Fruit fly (Drosophila melanogaster) whole organism, embryonic: ENCODE results near the gene CG12643.

Experiments used
- Bdp1 ChIP-seq: fragments of 200-800 bp; sonication (Bioruptor generic); optimal IDR thresholded peaks from 3 replicates; lab custom pipeline; 2016; ENCODE audit warnings: missing biosample characterization, missing genetic modification characterization
- CG1024 ChIP-seq: fragments of 200-800 bp; sonication (Bioruptor generic); IDR thresholded peaks from 2 replicates; pipeline ENCODE4 v1.3.6; 2022; ENCODE audit warnings: missing biosample characterization, missing genetic modification characterization
- CG10654 ChIP-seq: fragments of 200-800 bp; sonication (Bioruptor generic); optimal IDR thresholded peaks from 2 replicates; lab custom pipeline; 2016; ENCODE audit warnings: missing biosample characterization, missing genetic modification characterization
- CG11723 ChIP-seq: fragments of 200-800 bp; sonication (Bioruptor generic); optimal IDR thresholded peaks from 2 replicates; lab custom pipeline; 2017; ENCODE audit warnings: missing biosample characterization, mild to moderate bottlenecking, missing genetic modification characterization
- CG12744 ChIP-seq: fragments of 200-800 bp; sonication (Bioruptor generic); optimal IDR thresholded peaks from 2 replicates; lab custom pipeline; 2016; ENCODE audit warnings: missing biosample characterization, missing genetic modification characterization
- CG12769 ChIP-seq: fragments of 200-800 bp; sonication (Bioruptor generic); optimal IDR thresholded peaks from 2 replicates; lab custom pipeline; 2019; ENCODE audit warnings: missing biosample characterization, mild to moderate bottlenecking, missing genetic modification characterization, moderate library complexity
- CG13894 ChIP-seq: fragments of 200-800 bp; sonication (Bioruptor generic); optimal IDR thresholded peaks from 3 replicates; lab custom pipeline; 2018; ENCODE audit warnings: missing biosample characterization, mild to moderate bottlenecking, missing genetic modification characterization, moderate library complexity
- CG14860 ChIP-seq: fragments of 200-800 bp; sonication (Bioruptor generic); IDR thresholded peaks from 3 replicates; pipeline ENCODE4 v1.3.6; 2022; ENCODE audit warnings: missing biosample characterization, missing genetic modification characterization; ENCODE audit not compliant: partially characterized antibody
- CG18476 ChIP-seq: fragments of 200-800 bp; sonication (Bioruptor generic); optimal IDR thresholded peaks from 2 replicates; lab custom pipeline; 2016; ENCODE audit warnings: missing biosample characterization, mild to moderate bottlenecking, missing genetic modification characterization
- CG30403 ChIP-seq: fragments of 200-800 bp; sonication (Bioruptor generic); optimal IDR thresholded peaks from 3 replicates; lab custom pipeline; 2016; ENCODE audit warnings: missing biosample characterization, missing genetic modification characterization
- CG3163 ChIP-seq: fragments of 200-800 bp; sonication (Bioruptor generic); optimal IDR thresholded peaks from 3 replicates; lab custom pipeline; 2016; ENCODE audit warnings: missing biosample characterization, missing genetic modification characterization
- CG4282 ChIP-seq: fragments of 200-800 bp; sonication (Bioruptor generic); optimal IDR thresholded peaks from 2 replicates; lab custom pipeline; 2016; ENCODE audit warnings: missing biosample characterization, missing genetic modification characterization
- CG4404 ChIP-seq: fragments of 200-800 bp; sonication (Bioruptor generic); IDR thresholded peaks from 2 replicates; pipeline ENCODE4 v1.3.6; 2022; ENCODE audit warnings: missing biosample characterization, missing genetic modification characterization
- CG4707 ChIP-seq: fragments of 200-800 bp; sonication (Bioruptor generic); optimal IDR thresholded peaks from 2 replicates; lab custom pipeline; 2018; ENCODE audit warnings: missing biosample characterization, mild to moderate bottlenecking, missing genetic modification characterization, moderate library complexity
- CG8359 ChIP-seq: fragments of 200-800 bp; sonication (Bioruptor generic); optimal IDR thresholded peaks from 2 replicates; lab custom pipeline; 2017; ENCODE audit warnings: missing biosample characterization, mild to moderate bottlenecking, missing genetic modification characterization, borderline replicate concordance
- CG9932 ChIP-seq: fragments of 200-800 bp; sonication (Bioruptor generic); IDR thresholded peaks from 2 replicates; pipeline ENCODE4 v1.3.6; 2022; ENCODE audit warnings: missing biosample characterization, missing genetic modification characterization
- CrebB ChIP-seq: fragments of 200-800 bp; sonication (Bioruptor generic); optimal IDR thresholded peaks from 3 replicates; lab custom pipeline; 2018; ENCODE audit warnings: missing biosample characterization, mild to moderate bottlenecking, missing genetic modification characterization
- Ets97D ChIP-seq: fragments of 200-800 bp; sonication (Bioruptor generic); optimal IDR thresholded peaks from 3 replicates; lab custom pipeline; 2016; ENCODE audit warnings: missing biosample characterization, missing genetic modification characterization
- Hr3 ChIP-seq: fragments of 200-800 bp; sonication (Bioruptor generic); optimal IDR thresholded peaks from 3 replicates; lab custom pipeline; 2016; ENCODE audit warnings: missing biosample characterization, missing genetic modification characterization
- Hr78 ChIP-seq, 2 experiments: fragments of 200-800 bp in 1 of 2; fragments of >200 bp in 1 of 2; sonication (Bioruptor generic) in 1 of 2; optimal IDR thresholded peaks; 2 replicates each; lab custom pipeline; 2017 to 2019; ENCODE audit warnings: missing biosample characterization in 2 of 2, missing genetic modification characterization in 2 of 2, mild to moderate bottlenecking in 1 of 2, moderate library complexity in 1 of 2
- MBD-R2 ChIP-seq: fragments of 200-800 bp; sonication (Bioruptor generic); IDR thresholded peaks from 2 replicates; pipeline ENCODE4 v1.3.6; 2022; ENCODE audit warnings: missing biosample characterization, missing genetic modification characterization
- MESR4 ChIP-seq: fragments of 200-800 bp; sonication (Bioruptor generic); optimal IDR thresholded peaks from 2 replicates; lab custom pipeline; 2018; ENCODE audit warnings: missing biosample characterization, mild to moderate bottlenecking, missing genetic modification characterization, moderate library complexity
- MTF-1 ChIP-seq: fragments of 200-800 bp; sonication (Bioruptor generic); optimal IDR thresholded peaks from 2 replicates; lab custom pipeline; 2018; ENCODE audit warnings: missing biosample characterization, mild to moderate bottlenecking, missing genetic modification characterization, borderline replicate concordance
- NK7.1 ChIP-seq: fragments of 200-800 bp; sonication (Bioruptor generic); optimal IDR thresholded peaks from 3 replicates; lab custom pipeline; 2016; ENCODE audit warnings: missing biosample characterization, missing genetic modification characterization
- Nf-YC ChIP-seq: fragments of 200-800 bp; optimal IDR thresholded peaks from 3 replicates; lab custom pipeline; 2019; ENCODE audit warnings: missing biosample characterization, mild to moderate bottlenecking, missing genetic modification characterization, moderate library complexity
- Optix ChIP-seq: fragments of 200-800 bp; sonication (Bioruptor generic); IDR thresholded peaks from 3 replicates; pipeline ENCODE4 v1.3.6; 2022; ENCODE audit warnings: missing biosample characterization, missing genetic modification characterization
- Scr ChIP-seq: fragments of 200-800 bp; sonication (Bioruptor generic); IDR thresholded peaks from 2 replicates; pipeline ENCODE4 v1.3.6; 2022; ENCODE audit warnings: missing biosample characterization, missing genetic modification characterization; ENCODE audit not compliant: partially characterized antibody
- Sox102F ChIP-seq: fragments of 200-800 bp; sonication (Bioruptor generic); optimal IDR thresholded peaks from 2 replicates; lab custom pipeline; 2018; ENCODE audit warnings: missing biosample characterization, mild to moderate bottlenecking, missing genetic modification characterization, moderate library complexity
- Taf1 ChIP-seq: fragments of 200-800 bp; sonication (Bioruptor generic); IDR thresholded peaks from 2 replicates; pipeline ENCODE4 v1.3.6; 2022; ENCODE audit warnings: missing biosample characterization, missing genetic modification characterization
- Tbp ChIP-seq: fragments of >200 bp; optimal IDR thresholded peaks from 2 replicates; lab custom pipeline; 2018; ENCODE audit warnings: missing biosample characterization, missing genetic modification characterization
- Usf ChIP-seq: fragments of 200-800 bp; sonication (Bioruptor generic); optimal IDR thresholded peaks from 2 replicates; lab custom pipeline; 2017; ENCODE audit warnings: missing genotype, missing biosample characterization, missing genetic modification characterization
- ab ChIP-seq: fragments of 200-800 bp; sonication (Bioruptor generic); optimal IDR thresholded peaks from 2 replicates; lab custom pipeline; 2016; ENCODE audit warnings: missing biosample characterization, missing genetic modification characterization
- al ChIP-seq: fragments of 200-800 bp; sonication (Bioruptor generic); IDR thresholded peaks from 2 replicates; pipeline ENCODE4 v1.3.6; 2022; ENCODE audit warnings: missing biosample characterization, missing genetic modification characterization
- cg ChIP-seq: fragments of 200-800 bp; sonication (Bioruptor generic); optimal IDR thresholded peaks from 3 replicates; lab custom pipeline; 2019; ENCODE audit warnings: missing biosample characterization, mild to moderate bottlenecking, missing genetic modification characterization, moderate library complexity
- chinmo ChIP-seq: fragments of 200-800 bp; sonication (Bioruptor generic); IDR thresholded peaks from 4 replicates; pipeline ENCODE4 v1.3.6; 2022; ENCODE audit warnings: missing biosample characterization, missing genetic modification characterization; ENCODE audit not compliant: partially characterized antibody
- crp ChIP-seq, 2 experiments: fragments of 200-800 bp; sonication (Bioruptor generic); optimal IDR thresholded peaks; 2 replicates in 1 of 2; 3 replicates in 1 of 2; lab custom pipeline; 2017; ENCODE audit warnings: missing biosample characterization in 2 of 2, missing genetic modification characterization in 2 of 2, mild to moderate bottlenecking in 1 of 2, moderate library complexity in 1 of 2
- dm ChIP-seq: fragments of 200-800 bp; sonication (Bioruptor generic); optimal IDR thresholded peaks from 3 replicates; lab custom pipeline; 2016; ENCODE audit warnings: missing biosample characterization, missing genetic modification characterization
- ems ChIP-seq: fragments of 200-800 bp; sonication (Bioruptor generic); optimal IDR thresholded peaks from 3 replicates; lab custom pipeline; 2016; ENCODE audit warnings: missing biosample characterization, missing genetic modification characterization
- eyg ChIP-seq: fragments of 200-800 bp; sonication (Bioruptor generic); optimal IDR thresholded peaks from 3 replicates; lab custom pipeline; 2016; ENCODE audit warnings: missing biosample characterization, missing genetic modification characterization
- hth ChIP-seq: fragments of >200 bp; optimal IDR thresholded peaks from 2 replicates; lab custom pipeline; 2017; ENCODE audit warnings: inconsistent platforms
- pb ChIP-seq: fragments of 200-800 bp; sonication (Bioruptor generic); optimal IDR thresholded peaks from 3 replicates; lab custom pipeline; 2016; ENCODE audit warnings: missing biosample characterization, missing genetic modification characterization
- prd ChIP-seq, 3 experiments: fragments of >200 bp in 2 of 3; fragments of 200-800 bp in 1 of 3; sonication (Bioruptor generic) in 1 of 3; optimal IDR thresholded peaks in 2 of 3; IDR thresholded peaks in 1 of 3; 2 replicates in 2 of 3; 3 replicates in 1 of 3; pipeline versions ENCODE4 v1.3.6 to Lab custom; 2017 to 2022; ENCODE audit warnings: missing biosample characterization in 1 of 3, missing genetic modification characterization in 1 of 3
- schlank ChIP-seq: fragments of 200-800 bp; sonication (Bioruptor generic); optimal IDR thresholded peaks from 2 replicates; lab custom pipeline; 2018; ENCODE audit warnings: missing biosample characterization, mild to moderate bottlenecking, missing genetic modification characterization
- sqz ChIP-seq: fragments of 200-800 bp; sonication (Bioruptor generic); optimal IDR thresholded peaks from 3 replicates; lab custom pipeline; 2018; ENCODE audit warnings: missing biosample characterization, mild to moderate bottlenecking, missing genetic modification characterization
- tap ChIP-seq: fragments of 200-800 bp; optimal IDR thresholded peaks from 3 replicates; lab custom pipeline; 2019; ENCODE audit warnings: missing biosample characterization, mild to moderate bottlenecking, missing genetic modification characterization, moderate library complexity
- tll ChIP-seq, 2 experiments: fragments of 200-800 bp in 1 of 2; fragments of >200 bp in 1 of 2; sonication (Bioruptor generic) in 1 of 2; optimal IDR thresholded peaks; 2 replicates each; lab custom pipeline; 2017 to 2019; ENCODE audit warnings: missing biosample characterization in 2 of 2, missing genetic modification characterization in 2 of 2, mild to moderate bottlenecking in 1 of 2, moderate library complexity in 1 of 2
- tup ChIP-seq: fragments of 200-800 bp; sonication (Bioruptor generic); optimal IDR thresholded peaks from 2 replicates; lab custom pipeline; 2016; ENCODE audit warnings: missing biosample characterization, mild to moderate bottlenecking, missing genetic modification characterization, moderate library complexity
- vvl ChIP-seq: fragments of 200-800 bp; sonication (Bioruptor generic); IDR thresholded peaks from 2 replicates; pipeline ENCODE4 v1.3.6; 2022; ENCODE audit warnings: missing biosample characterization, missing genetic modification characterization
- zen2 ChIP-seq: fragments of 200-800 bp; sonication (Bioruptor generic); IDR thresholded peaks from 3 replicates; pipeline ENCODE4 v1.3.6; 2022; ENCODE audit warnings: missing biosample characterization, missing genetic modification characterization; ENCODE audit not compliant: partially characterized antibody
- zfh2 ChIP-seq: fragments of 200-800 bp; sonication (Bioruptor generic); optimal IDR thresholded peaks from 2 replicates; lab custom pipeline; 2016; ENCODE audit warnings: missing biosample characterization, missing genetic modification characterization

Gene CG12643

DNA sequence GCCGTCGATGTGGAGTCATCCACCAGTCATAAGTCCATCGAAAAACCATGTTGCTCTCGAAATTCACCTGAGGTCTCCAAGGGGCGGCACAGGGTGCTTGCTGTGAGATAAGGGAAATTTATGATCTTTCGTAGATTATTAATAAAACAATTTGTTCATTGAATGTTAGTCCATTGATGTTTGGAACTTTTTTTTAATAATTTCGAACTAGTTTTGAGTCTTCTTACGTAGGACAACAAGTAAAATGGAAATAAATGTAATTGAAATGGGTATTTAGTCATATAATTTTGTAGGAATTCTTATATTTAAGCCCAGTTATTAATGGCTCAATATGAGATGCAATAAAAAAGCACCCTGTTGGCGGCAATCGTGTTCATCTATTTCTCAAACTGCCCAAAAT lies 32.6 kb downstream of the CG12643 start (continued):
- TF ChIP-seq CG4404 (GFP tag; lab: Robert Waterston, UW) (no peak), sqz (GFP tag; lab: Kevin White, UChicago) (peak; percentile 61), zen2 (GFP tag; lab: Robert Waterston, UW) (no peak), ab (GFP tag; lab: Kevin White, UChicago) (no peak), pb (GFP tag; lab: Kevin White, UChicago) (no peak), Hr3 (GFP tag; lab: Kevin White, UChicago) (peak; percentile 61), CG9932 (peak; percentile 44), Usf (GFP tag; lab: Kevin White, UChicago) (peak; percentile 45), hth (lab: Kevin White, UChicago) (no peak), MBD-R2 (GFP tag; lab: Robert Waterston, UW) (no peak), Ets97D (no peak), tup (GFP tag; lab: Kevin White, UChicago) (no peak), CG30403 (GFP tag; lab: Kevin White, UChicago) (peak; percentile 83), vvl (GFP tag; lab: Robert Waterston, UW) (peak; percentile 52), ems (GFP tag; lab: Kevin White, UChicago) (peak; percentile 48), zfh2 (GFP tag; lab: Kevin White, UChicago) (peak; percentile 35), Scr (GFP tag; lab: Robert Waterston, UW) (no peak), MESR4 (GFP tag; lab: Kevin White, UChicago) (no peak), CG14860 (no peak), NK7.1 (peak; percentile 4), prd (optimal IDR thresholded peaks at IDR 0.05; lab: Kevin White, UChicago) (no peak), prd (GFP tag; IDR thresholded peaks at IDR 0.05; lab: Robert Waterston, UW) (peak; percentile 53; the same call in 2 of the 3 replicates), MTF-1 (GFP tag; lab: Kevin White, UChicago) (peak; percentile 26), eyg (GFP tag; lab: Kevin White, UChicago) (peak; percentile 40), Taf1 (no peak), chinmo (GFP tag; lab: Robert Waterston, UW) (no peak), tap (tag; lab: Kevin White, UChicago) (peak; percentile 82), Tbp (GFP tag; lab: Kevin White, UChicago) (no peak), CG18476 (GFP tag; lab: Kevin White, UChicago) (peak; percentile 5), CG4282 (GFP tag; lab: Kevin White, UChicago) (no peak), CG12744 (GFP tag; lab: Kevin White, UChicago) (peak; percentile 68), al (GFP tag; lab: Robert Waterston, UW) (peak; percentile 19; the same call in 1 of the 2 replicates), dm (GFP tag; lab: Kevin White, UChicago) (peak; percentile 28), CG4707 (peak; percentile 60), CG10654 (GFP tag; lab: Kevin White, UChicago) (peak; percentile 10), schlank (tag; lab: Kevin White, UChicago) (peak; percentile 24), CG12769 (tag; lab: Kevin White, UChicago) (peak; percentile 12), CG3163 (no peak), CG1024 (no peak), CG13894 (no peak), CG11723 (GFP tag; lab: Kevin White, UChicago) (peak; percentile 70), Bdp1 (GFP tag; lab: Kevin White, UChicago) (peak; percentile 36), crp (GFP tag; optimal IDR thresholded peaks at IDR 0.05; lab: Kevin White, UChicago) (peak in 1 of 2 experiments; percentile 22), Nf-YC (tag; lab: Kevin White, UChicago) (peak; percentile 67), tll (GFP tag; optimal IDR thresholded peaks at IDR 0.05; lab: Kevin White, UChicago) (no peak), cg (GFP tag; lab: Kevin White, UChicago) (no peak), Sox102F (GFP tag; lab: Kevin White, UChicago) (peak; percentile 92), Hr78 (GFP tag; optimal IDR thresholded peaks at IDR 0.05; lab: Kevin White, UChicago) (no peak), CG8359 (no peak), Optix (GFP tag; lab: Robert Waterston, UW) (0 out of 3 replicates have a peak, but pooled peaks have one; percentile 29), CrebB (tag; lab: Kevin White, UChicago) (peak; percentile 68)
